Fruit fly (Drosophila melanogaster): ENCODE measurements around the gene Cpr92A.

DNA sequence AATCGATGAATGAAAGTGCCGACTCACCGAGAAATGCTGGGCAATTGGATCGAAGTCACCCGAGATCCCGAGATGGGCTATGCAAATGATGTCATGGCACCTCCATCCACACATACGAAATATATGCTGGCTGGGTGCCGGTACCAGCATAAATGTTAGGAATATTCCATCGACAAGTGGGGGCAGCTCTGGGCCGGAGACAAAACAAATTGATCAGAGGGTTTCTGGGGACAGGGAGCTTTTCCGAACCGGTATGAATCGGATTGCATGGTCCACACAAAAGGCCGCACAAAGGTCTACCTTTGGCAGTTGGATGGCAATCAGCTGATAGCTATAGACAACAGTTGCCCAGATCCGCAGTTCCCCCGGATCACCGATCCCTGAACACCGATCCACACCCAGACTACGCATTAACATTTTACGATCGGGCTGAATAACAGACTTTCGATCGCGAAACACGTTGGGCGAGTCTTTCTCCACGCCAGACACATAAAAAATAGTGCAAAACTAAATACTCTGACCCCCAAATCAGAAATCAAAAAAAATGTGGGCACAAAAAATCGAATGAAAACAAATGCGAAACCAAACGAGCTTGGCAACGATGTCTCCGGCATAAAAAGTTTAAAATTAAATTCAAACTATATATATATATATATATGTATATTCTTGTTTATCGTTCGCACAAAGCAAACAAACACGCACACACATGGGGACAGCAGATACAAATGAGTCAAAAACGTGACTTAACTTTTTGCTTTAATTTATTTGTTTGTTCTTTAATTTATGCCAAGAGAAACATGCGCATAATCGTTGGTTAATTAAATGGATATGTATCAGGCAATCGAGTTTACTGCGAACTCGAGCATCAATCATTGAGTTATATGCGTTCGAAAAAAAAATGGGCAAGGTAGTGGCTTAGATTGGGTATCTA lies 26.8 kb upstream of the Cpr92A start:
- TF ChIP-seq CG8478 (optimal IDR thresholded peaks at IDR 0.05) (no peak), psq (optimal IDR thresholded peaks at IDR 0.05) (no peak), EcR (GFP tag; optimal IDR thresholded peaks at IDR 0.05) (no peak)
